Worm (Caenorhabditis elegans) whole organism, L1 larva: ENCODE measurements around the gene odr-7.

Experiments
- C16A3.4 ChIP-seq: fragments of 150-350 bp; optimal IDR thresholded peaks from 2 replicates; lab custom pipeline; 2014; ENCODE audit warnings: missing biosample characterization, missing genetic modification characterization
- F16B12.6 ChIP-seq: fragments of 150-350 bp; optimal IDR thresholded peaks from 2 replicates; lab custom pipeline; 2014; ENCODE audit warnings: missing biosample characterization, missing genetic modification characterization
- Y116A8C.19 ChIP-seq: sonication (generic microtip); optimal IDR thresholded peaks from 2 replicates; lab custom pipeline; 2016; ENCODE audit warnings: missing compliant biosample characterization, missing genetic modification characterization, borderline replicate concordance
- aha-1 ChIP-seq: fragments of 150-350 bp; optimal IDR thresholded peaks from 2 replicates; lab custom pipeline; 2014; ENCODE audit warnings: missing biosample characterization, missing genetic modification characterization
- alr-1 ChIP-seq: fragments of 200-800 bp; sonication (Bioruptor generic); optimal IDR thresholded peaks from 2 replicates; lab custom pipeline; 2018; ENCODE audit warnings: borderline replicate concordance, mild to moderate bottlenecking, missing genetic modification characterization, missing compliant biosample characterization
- aly-2 ChIP-seq: fragments of 150-350 bp; optimal IDR thresholded peaks from 2 replicates; lab custom pipeline; 2014; ENCODE audit warnings: missing biosample characterization, missing genetic modification characterization
- blmp-1 ChIP-seq: fragments of 150-350 bp; optimal IDR thresholded peaks from 2 replicates; lab custom pipeline; 2014; ENCODE audit warnings: missing biosample characterization, missing genetic modification characterization
- ceh-88 ChIP-seq: fragments of 200-800 bp; sonication (Bioruptor generic); IDR thresholded peaks from 2 replicates; pipeline ENCODE4 v1.3.6; 2022; ENCODE audit warnings: missing genetic modification characterization, missing compliant biosample characterization
- efl-1 ChIP-seq, 4 experiments: fragments of 150-350 bp; optimal IDR thresholded peaks in 3 of 4; peaks in 1 of 4; 1 replicate in 1 of 4; 2 replicates in 3 of 4; lab custom pipeline; 2014; ENCODE audit warnings: missing biosample characterization in 2 of 4, missing genetic modification characterization in 2 of 4, missing genetic modification reagents in 2 of 4
- efl-3 ChIP-seq: fragments of 200-800 bp; sonication (Bioruptor generic); optimal IDR thresholded peaks from 2 replicates; lab custom pipeline; 2018; ENCODE audit warnings: mild to moderate bottlenecking, missing genetic modification characterization, missing compliant biosample characterization
- egl-13 ChIP-seq: sonication (generic microtip); optimal IDR thresholded peaks from 2 replicates; lab custom pipeline; 2016; ENCODE audit warnings: missing genotype, missing genetic modification reagents, missing genetic modification characterization, missing compliant biosample characterization
- elt-2 ChIP-seq: sonication (generic microtip); optimal IDR thresholded peaks from 2 replicates; lab custom pipeline; 2016; ENCODE audit warnings: missing genetic modification characterization, mild to moderate bottlenecking, inconsistent platforms, missing compliant biosample characterization, missing genetic modification reagents
- ets-5 ChIP-seq: fragments of 200-800 bp; sonication (Bioruptor generic); IDR thresholded peaks from 2 replicates; pipeline ENCODE4 v1.3.6; 2022; ENCODE audit warnings: missing genetic modification characterization, missing compliant biosample characterization
- fkh-10 ChIP-seq: sonication (generic microtip); optimal IDR thresholded peaks from 2 replicates; lab custom pipeline; 2017; ENCODE audit warnings: missing biosample characterization, missing genetic modification reagents, missing genetic modification characterization
- fkh-4 ChIP-seq: sonication (generic microtip); optimal IDR thresholded peaks from 2 replicates; lab custom pipeline; 2016; ENCODE audit warnings: missing compliant biosample characterization, missing genetic modification characterization, borderline replicate concordance
- fos-1 ChIP-seq: fragments of 150-350 bp; optimal IDR thresholded peaks from 2 replicates; lab custom pipeline; 2014; ENCODE audit warnings: missing biosample characterization, missing genetic modification characterization
- grh-1 ChIP-seq: fragments of 200-800 bp; sonication (Bioruptor generic); IDR thresholded peaks from 2 replicates; pipeline ENCODE4 v1.3.6; 2022; ENCODE audit warnings: missing genetic modification reagents, missing genetic modification characterization, missing compliant biosample characterization
- hlh-17 ChIP-seq: fragments of 200-800 bp; sonication (Bioruptor generic); optimal IDR thresholded peaks from 2 replicates; lab custom pipeline; 2018; ENCODE audit warnings: missing genetic modification characterization, mild to moderate bottlenecking, missing compliant biosample characterization, moderate library complexity, borderline replicate concordance
- hlh-4 ChIP-seq: sonication (generic microtip); optimal IDR thresholded peaks from 2 replicates; lab custom pipeline; 2016; ENCODE audit warnings: mild to moderate bottlenecking, missing genetic modification characterization, missing compliant biosample characterization
- hpl-2 ChIP-seq: fragments of 150-350 bp; optimal IDR thresholded peaks from 2 replicates; lab custom pipeline; 2014; ENCODE audit warnings: missing biosample characterization, missing genetic modification reagents, missing genetic modification characterization
- irx-1 ChIP-seq: sonication (generic microtip); optimal IDR thresholded peaks from 2 replicates; lab custom pipeline; 2016; ENCODE audit warnings: missing genetic modification characterization, missing compliant biosample characterization
- isw-1 ChIP-seq: fragments of 200-800 bp; sonication (Bioruptor generic); IDR thresholded peaks from 2 replicates; pipeline ENCODE4 v1.3.6; 2022; ENCODE audit warnings: missing genetic modification characterization, missing compliant biosample characterization
- jun-1 ChIP-seq: fragments of 150-350 bp; optimal IDR thresholded peaks from 2 replicates; lab custom pipeline; 2014; ENCODE audit warnings: missing biosample characterization, missing genetic modification reagents, missing genetic modification characterization
- lin-13 ChIP-seq: fragments of 150-350 bp; optimal IDR thresholded peaks from 2 replicates; lab custom pipeline; 2014; ENCODE audit warnings: missing biosample characterization, missing genetic modification reagents, missing genetic modification characterization
- lin-35 ChIP-seq, 2 experiments: fragments of 150-350 bp; optimal IDR thresholded peaks; 2 replicates each; lab custom pipeline; 2014; ENCODE audit warnings: missing biosample characterization in 2 of 2, missing genetic modification characterization in 2 of 2, missing genetic modification reagents in 2 of 2
- lir-3 ChIP-seq: sonication (generic microtip); optimal IDR thresholded peaks from 2 replicates; lab custom pipeline; 2016; ENCODE audit warnings: mild to moderate bottlenecking, missing genetic modification characterization, moderate library complexity, missing compliant biosample characterization; ENCODE audit not compliant: poor library complexity
- mef-2 ChIP-seq: fragments of 150-350 bp; optimal IDR thresholded peaks from 2 replicates; lab custom pipeline; 2014; ENCODE audit warnings: missing biosample characterization, missing genetic modification characterization
- nhr-12 ChIP-seq: sonication (generic microtip); optimal IDR thresholded peaks from 2 replicates; lab custom pipeline; 2017; ENCODE audit warnings: missing biosample characterization, missing genetic modification characterization
- nhr-20 ChIP-seq: sonication (generic microtip); optimal IDR thresholded peaks from 2 replicates; lab custom pipeline; 2016; ENCODE audit warnings: mild to moderate bottlenecking, missing genetic modification characterization, missing compliant biosample characterization
- nhr-237 ChIP-seq: fragments of 150-350 bp; optimal IDR thresholded peaks from 2 replicates; lab custom pipeline; 2014; ENCODE audit warnings: missing biosample characterization, missing genetic modification characterization
- nhr-47 ChIP-seq: sonication (generic microtip); optimal IDR thresholded peaks from 2 replicates; lab custom pipeline; 2016; ENCODE audit warnings: mild to moderate bottlenecking, missing genetic modification characterization, moderate library complexity, missing compliant biosample characterization
- nhr-71 ChIP-seq: sonication (generic microtip); optimal IDR thresholded peaks from 2 replicates; lab custom pipeline; 2016; ENCODE audit warnings: mild to moderate bottlenecking, missing genetic modification characterization, moderate library complexity, missing compliant biosample characterization
- nhr-77 ChIP-seq: fragments of 150-350 bp; optimal IDR thresholded peaks from 2 replicates; lab custom pipeline; 2014; ENCODE audit warnings: missing biosample characterization, missing genetic modification characterization
- nhr-85 ChIP-seq: sonication (generic microtip); peaks from one replicate; lab custom pipeline; 2016; ENCODE audit warnings: missing genetic modification characterization, inconsistent platforms, missing compliant biosample characterization
- pqm-1 ChIP-seq: sonication (generic microtip); optimal IDR thresholded peaks from 3 replicates; lab custom pipeline; 2017; ENCODE audit warnings: missing biosample characterization, missing genetic modification characterization
- skn-1 ChIP-seq: fragments of 150-350 bp; optimal IDR thresholded peaks from 2 replicates; lab custom pipeline; 2014; ENCODE audit warnings: missing biosample characterization, missing genetic modification characterization
- snpc-4 ChIP-seq: fragments of 150-350 bp; optimal IDR thresholded peaks from 2 replicates; lab custom pipeline; 2014; ENCODE audit warnings: missing biosample characterization, missing genetic modification characterization
- sox-4 ChIP-seq: sonication (generic microtip); optimal IDR thresholded peaks from 2 replicates; lab custom pipeline; 2016; ENCODE audit warnings: missing genetic modification characterization, missing compliant biosample characterization
- sup-37 ChIP-seq: fragments of 200-800 bp; sonication (Bioruptor generic); optimal IDR thresholded peaks from 2 replicates; lab custom pipeline; 2018; ENCODE audit warnings: mild to moderate bottlenecking, missing genetic modification characterization, missing compliant biosample characterization
- unc-30 ChIP-seq: sonication (generic microtip); optimal IDR thresholded peaks from 2 replicates; lab custom pipeline; 2017; ENCODE audit warnings: missing biosample characterization, missing genetic modification characterization
- unc-62 ChIP-seq: fragments of 150-350 bp; optimal IDR thresholded peaks from 2 replicates; lab custom pipeline; 2014; ENCODE audit warnings: missing biosample characterization, missing genetic modification reagents, missing genetic modification characterization
- unc-86 ChIP-seq: sonication (generic microtip); optimal IDR thresholded peaks from 2 replicates; lab custom pipeline; 2016; ENCODE audit warnings: missing genetic modification characterization, missing compliant biosample characterization
- unc-98 ChIP-seq: fragments of 200-800 bp; sonication (Bioruptor generic); IDR thresholded peaks from 2 replicates; pipeline ENCODE4 v1.3.6; 2022; ENCODE audit warnings: missing genetic modification characterization, missing compliant biosample characterization
- zag-1 ChIP-seq: fragments of 150-350 bp; optimal IDR thresholded peaks from 2 replicates; lab custom pipeline; 2014; ENCODE audit warnings: missing biosample characterization, missing genetic modification characterization
- zip-4 ChIP-seq: fragments of 200-800 bp; sonication (Bioruptor generic); optimal IDR thresholded peaks from 2 replicates; lab custom pipeline; 2018; ENCODE audit warnings: mild to moderate bottlenecking, missing genetic modification characterization, moderate library complexity, missing compliant biosample characterization

The odr-7 gene

ce11 chrX:12492467-12492866 is 31.0 kb upstream of the odr-7 start, which contains the start of gene lips-1:
lips-1 (plus strand) TSS chrX:12492767.
- TF ChIP-seq fos-1 (no peak), C16A3.4 (no peak), hlh-17 (GFP tag; lab: Kevin White, UChicago) (no peak), unc-62 (GFP tag; lab: Kevin White, UChicago) (no peak), lin-35 (GFP tag; optimal IDR thresholded peaks at IDR 0.05; lab: Kevin White, UChicago) (no peak), sox-4 (tag; lab: Kevin White, UChicago) (no peak), zip-4 (no peak), unc-98 (GFP tag; lab: Robert Waterston, UW) (no peak), fkh-4 (tag; lab: Kevin White, UChicago) (no peak), grh-1 (GFP tag; lab: Robert Waterston, UW) (no peak), unc-30 (no peak), nhr-12 (tag; lab: Kevin White, UChicago) (no peak), aha-1 (tag; lab: Kevin White, UChicago) (no peak), skn-1 (tag; lab: Kevin White, UChicago) (no peak), efl-3 (GFP tag; lab: Kevin White, UChicago) (no peak), hpl-2 (no peak), isw-1 (GFP tag; lab: Robert Waterston, UW) (no peak), hlh-4 (tag; lab: Kevin White, UChicago) (no peak), nhr-71 (tag; lab: Kevin White, UChicago) (no peak)

DNA sequence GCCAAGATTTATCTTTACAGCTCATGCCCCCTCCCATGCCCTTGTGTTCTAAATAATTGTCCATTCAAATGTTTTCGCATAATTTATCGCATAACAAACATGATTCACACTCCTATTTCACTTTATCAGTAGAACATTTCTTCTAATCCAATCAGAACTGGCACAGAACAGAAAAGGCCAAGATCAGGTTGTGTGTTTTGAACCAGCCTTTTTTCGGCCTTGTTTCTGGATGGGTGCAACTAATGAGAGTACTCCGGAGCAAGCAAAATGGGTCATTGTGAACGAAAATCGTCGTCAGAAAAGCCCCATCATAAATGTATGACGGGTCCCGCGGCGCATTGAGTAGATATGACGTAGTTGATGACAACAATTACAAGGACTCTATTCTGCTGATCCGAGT is 29.7 kb upstream of the odr-7 start:
- TF ChIP-seq jun-1, result no peak
- no peak for TF ChIP-seq pqm-1 (tag; lab: Kevin White, UChicago)
- TF ChIP-seq elt-2 (tag; lab: Kevin White, UChicago), result no peak
- TF ChIP-seq zag-1 (tag; lab: Kevin White, UChicago), result no peak
- TF ChIP-seq fkh-4 (tag; lab: Kevin White, UChicago), result no peak
- TF ChIP-seq efl-1 (optimal IDR thresholded peaks at IDR 0.05; lab: Kevin White, UChicago), result no peak
- peak in 1 of 2 experiments; percentile 78 for TF ChIP-seq efl-1 (GFP tag; optimal IDR thresholded peaks at IDR 0.05 in 1 of 2; lab: Kevin White, UChicago)
- TF ChIP-seq ceh-88 (GFP tag; lab: Robert Waterston, UW), result no peak

ce11 chrX:12484749-12485148 is 23.3 kb upstream of the odr-7 start, which contains the start of gene tbc-13:
tbc-13 (plus strand) TSS chrX:12485049.
- TF ChIP-seq lin-35 (GFP tag; optimal IDR thresholded peaks at IDR 0.05; lab: Kevin White, UChicago) (no peak), sup-37 (GFP tag; lab: Kevin White, UChicago) (no peak), aha-1 (tag; lab: Kevin White, UChicago) (no peak), nhr-20 (tag; lab: Kevin White, UChicago) (no peak), efl-3 (GFP tag; lab: Kevin White, UChicago) (no peak), nhr-85 (tag; lab: Kevin White, UChicago) (no peak), fos-1 (no peak), lir-3 (tag; lab: Kevin White, UChicago) (no peak), ets-5 (GFP tag; lab: Robert Waterston, UW) (no peak), egl-13 (tag; lab: Kevin White, UChicago) (no peak), Y116A8C.19 (no peak), unc-30 (no peak), skn-1 (tag; lab: Kevin White, UChicago) (no peak), sox-4 (tag; lab: Kevin White, UChicago) (no peak), lin-13 (no peak), nhr-77 (tag; lab: Kevin White, UChicago) (no peak), aly-2 (no peak), snpc-4 (tag; lab: Kevin White, UChicago) (no peak), nhr-237 (tag; lab: Kevin White, UChicago) (no peak)
- TF ChIP-seq, all 84 proteins: peak for 0

- TF ChIP-seq irx-1 (tag; lab: Kevin White, UChicago) (no peak), blmp-1 (tag; lab: Kevin White, UChicago) (no peak), hpl-2 (no peak), nhr-12 (tag; lab: Kevin White, UChicago) (no peak), alr-1 (no peak), hlh-4 (tag; lab: Kevin White, UChicago) (no peak), fkh-10 (no peak), unc-86 (tag; lab: Kevin White, UChicago) (no peak), pqm-1 (tag; lab: Kevin White, UChicago) (no peak), snpc-4 (tag; lab: Kevin White, UChicago) (no peak), F16B12.6 (tag; lab: Kevin White, UChicago) (no peak), mef-2 (tag; lab: Kevin White, UChicago) (no peak), aly-2 (no peak), nhr-47 (tag; lab: Kevin White, UChicago) (no peak)
Measured at ce11 chrX:12484078-12484477, 22.6 kb upstream of the odr-7 start.
